Worm (Caenorhabditis elegans): ENCODE data around the gene F58F9.1.

The F58F9.1 gene

ce11 chrIV:6219429-6219828 is 30.2 kb upstream of the F58F9.1 start, which contains the start of gene C49A9.4:
C49A9.4 (plus strand) TSS chrIV:6219693.
- TF ChIP-seq dmd-6 (GFP tag; IDR thresholded peaks at IDR 0.05), result peak; percentile 42; the same call in 1 of the 2 replicates
- TF ChIP-seq daf-16 (GFP tag; optimal IDR thresholded peaks at IDR 0.05), result no peak
- peak; percentile 70 for TF ChIP-seq daf-16 (tag; optimal IDR thresholded peaks at IDR 0.05)
- TF ChIP-seq F10B5.3 (tag; optimal IDR thresholded peaks at IDR 0.05), result no peak
- no peak for TF ChIP-seq F44E2.7 (GFP tag; IDR thresholded peaks at IDR 0.05)
- no peak for TF ChIP-seq ceh-62 (tag; optimal IDR thresholded peaks at IDR 0.05)
- no peak for TF ChIP-seq nhr-102 (tag; optimal IDR thresholded peaks at IDR 0.05)
- TF ChIP-seq dve-1 (tag; optimal IDR thresholded peaks at IDR 0.05; ENCODE audit: insufficient read depth), result peak; percentile 41
- no peak for TF ChIP-seq ZK337.2 (GFP tag; IDR thresholded peaks at IDR 0.05)
- peak; percentile 6 for TF ChIP-seq mep-1 (tag; optimal IDR thresholded peaks at IDR 0.05)
- no peak for TF ChIP-seq egl-43 (GFP tag; IDR thresholded peaks at IDR 0.05)
- TF ChIP-seq attf-4 (tag; optimal IDR thresholded peaks at IDR 0.05), result no peak
- no peak for TF ChIP-seq nhr-111 (GFP tag; optimal IDR thresholded peaks at IDR 0.05)
- no peak for TF ChIP-seq lin-29 (GFP tag; IDR thresholded peaks at IDR 0.05)
- no peak for TF ChIP-seq lin-13 (GFP tag; optimal IDR thresholded peaks at IDR 0.05)
- TF ChIP-seq hlh-11 (tag; optimal IDR thresholded peaks at IDR 0.05), result peak; percentile 6
- TF ChIP-seq lim-7 (GFP tag; IDR thresholded peaks at IDR 0.05), result no peak
- TF ChIP-seq ceh-20 (GFP tag; IDR thresholded peaks at IDR 0.05), result no peak
- no peak for TF ChIP-seq mdl-1 (tag; optimal IDR thresholded peaks at IDR 0.05)
- no peak for TF ChIP-seq ceh-28 (tag; optimal IDR thresholded peaks at IDR 0.05)
- TF ChIP-seq mes-2 (tag; optimal IDR thresholded peaks at IDR 0.05; ENCODE audit: poor library complexity, severe bottlenecking), result no peak
- TF ChIP-seq hlh-30 (tag; optimal IDR thresholded peaks at IDR 0.05; ENCODE audit: insufficient read depth), result no peak
- no peak for TF ChIP-seq aha-1 (tag)
- TF ChIP-seq pha-4 (GFP tag; IDR thresholded peaks at IDR 0.05), result no peak
- no peak for TF ChIP-seq pha-4 (tag; optimal IDR thresholded peaks at IDR 0.05)
- TF ChIP-seq nhr-237 (tag; optimal IDR thresholded peaks at IDR 0.05), result no peak
- no peak for TF ChIP-seq zip-2 (tag; optimal IDR thresholded peaks at IDR 0.05)
- no peak for TF ChIP-seq dmd-8 (GFP tag; IDR thresholded peaks at IDR 0.05)
- TF ChIP-seq pqm-1 (tag; optimal IDR thresholded peaks at IDR 0.05), result peak; percentile 46
- no peak for TF ChIP-seq madf-5 (GFP tag; IDR thresholded peaks at IDR 0.05)

- TF ChIP-seq dmd-6 (GFP tag; IDR thresholded peaks at IDR 0.05), result peak; percentile 79
- peak; percentile 76 for TF ChIP-seq lin-1 (GFP tag; IDR thresholded peaks at IDR 0.05)
Measured at ce11 chrIV:6220142-6220541, 29.5 kb upstream of the F58F9.1 start.

- TF ChIP-seq pqm-1 (tag; optimal IDR thresholded peaks at IDR 0.05), result peak; percentile 55
- TF ChIP-seq set-16 (GFP tag; IDR thresholded peaks at IDR 0.05), result no peak
- TF ChIP-seq php-3 (GFP tag; IDR thresholded peaks at IDR 0.05), result 0 out of 2 replicates have a peak, but pooled peaks have one; percentile 34
- TF ChIP-seq D1046.2 (GFP tag; IDR thresholded peaks at IDR 0.05), result no peak
- TF ChIP-seq nhr-28 (tag; optimal IDR thresholded peaks at IDR 0.05), result peak; percentile 64
- peak; percentile 35; the same call in 1 of the 2 replicates for TF ChIP-seq dmd-6 (GFP tag; IDR thresholded peaks at IDR 0.05)
- TF ChIP-seq daf-16 (GFP tag; optimal IDR thresholded peaks at IDR 0.05), result no peak
- TF ChIP-seq daf-16 (tag; optimal IDR thresholded peaks at IDR 0.05), result peak; percentile 73
- TF ChIP-seq hlh-30 (tag; optimal IDR thresholded peaks at IDR 0.05; ENCODE audit: insufficient read depth), result no peak
Measured at ce11 chrIV:6221878-6222277, 27.8 kb upstream of the F58F9.1 start, which contains the start of gene C49A9.3. C49A9.3 (plus strand) TSS chrIV:6222089.

ce11 chrIV:6225143-6225542 is 24.5 kb upstream of the F58F9.1 start, which contains the start of gene C49A9.2:
C49A9.2 (plus strand) TSS chrIV:6225443.
- TF ChIP-seq daf-16 (GFP tag; optimal IDR thresholded peaks at IDR 0.05) (no peak), daf-16 (tag; optimal IDR thresholded peaks at IDR 0.05) (peak; percentile 36), ceh-28 (tag; optimal IDR thresholded peaks at IDR 0.05) (no peak), lin-38 (GFP tag; IDR thresholded peaks at IDR 0.05) (no peak), F26F4.8 (GFP tag; conservative IDR thresholded peaks at IDR 0.05) (no peak), lsy-2 (tag; optimal IDR thresholded peaks at IDR 0.05) (no peak), ceh-20 (GFP tag; IDR thresholded peaks at IDR 0.05) (no peak), nhr-28 (tag; optimal IDR thresholded peaks at IDR 0.05) (peak; percentile 18), dmd-9 (GFP tag; IDR thresholded peaks at IDR 0.05) (no peak), pqm-1 (tag; optimal IDR thresholded peaks at IDR 0.05) (peak; percentile 8), spr-3 (GFP tag; optimal IDR thresholded peaks at IDR 0.05) (no peak)
